Fruit fly (Drosophila melanogaster): Measurements from ENCODE around the gene rhea.

rhea gene

DNA sequence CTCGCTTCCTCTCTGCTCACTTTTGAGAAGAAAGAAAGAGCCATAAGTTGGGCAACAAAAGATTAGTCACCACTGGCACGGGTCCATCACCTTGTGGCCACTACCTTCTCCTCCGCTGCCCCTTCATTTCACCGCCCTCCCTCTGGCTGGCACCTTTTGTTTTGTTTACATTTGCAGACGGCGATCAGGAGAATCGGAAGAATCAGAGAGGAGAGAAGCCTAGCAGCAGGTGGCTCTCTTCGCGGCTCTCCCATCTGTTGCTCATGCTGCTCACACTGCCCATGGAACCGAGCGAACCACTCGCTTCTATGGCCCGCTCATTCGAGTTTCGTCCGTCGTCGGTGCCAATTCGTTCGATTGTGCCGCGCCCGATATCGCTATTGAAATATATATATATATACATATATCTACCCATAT is 1.6 kb downstream of the rhea start:
- TF ChIP-seq CG8478 (optimal IDR thresholded peaks at IDR 0.05) (no peak), psq (optimal IDR thresholded peaks at IDR 0.05) (no peak), usp (GFP tag; optimal IDR thresholded peaks at IDR 0.05) (no peak), EcR (GFP tag; optimal IDR thresholded peaks at IDR 0.05) (peak; percentile 44 to 60)

DNA sequence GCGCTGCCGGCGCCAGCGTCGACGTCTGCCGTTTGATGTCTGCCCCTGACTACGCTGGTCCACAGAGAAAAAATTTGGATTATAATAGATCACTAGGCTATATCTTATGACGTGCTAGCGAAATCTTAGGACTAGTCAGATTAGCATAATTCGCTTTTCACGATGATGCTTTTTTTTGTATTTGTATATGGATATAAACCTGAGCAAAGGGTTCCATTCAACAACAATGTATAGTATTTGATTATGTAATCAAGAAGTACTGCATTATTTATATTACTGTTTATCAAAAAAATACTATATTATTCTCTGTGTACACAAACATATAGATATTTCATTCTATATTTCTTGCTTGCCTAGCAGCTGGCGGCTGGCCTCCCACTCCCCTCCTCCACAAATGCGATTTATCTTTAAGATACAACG is 2.3 kb downstream of the rhea start:
- no peak for TF ChIP-seq CG8478 (optimal IDR thresholded peaks at IDR 0.05)
- no peak for TF ChIP-seq psq (optimal IDR thresholded peaks at IDR 0.05)
- TF ChIP-seq usp (GFP tag; optimal IDR thresholded peaks at IDR 0.05) = no peak
- no peak for TF ChIP-seq EcR (GFP tag; optimal IDR thresholded peaks at IDR 0.05)
- TF ChIP-seq Dll (optimal IDR thresholded peaks at IDR 0.05) = no peak
- no peak for TF ChIP-seq pan (optimal IDR thresholded peaks at IDR 0.05)

DNA sequence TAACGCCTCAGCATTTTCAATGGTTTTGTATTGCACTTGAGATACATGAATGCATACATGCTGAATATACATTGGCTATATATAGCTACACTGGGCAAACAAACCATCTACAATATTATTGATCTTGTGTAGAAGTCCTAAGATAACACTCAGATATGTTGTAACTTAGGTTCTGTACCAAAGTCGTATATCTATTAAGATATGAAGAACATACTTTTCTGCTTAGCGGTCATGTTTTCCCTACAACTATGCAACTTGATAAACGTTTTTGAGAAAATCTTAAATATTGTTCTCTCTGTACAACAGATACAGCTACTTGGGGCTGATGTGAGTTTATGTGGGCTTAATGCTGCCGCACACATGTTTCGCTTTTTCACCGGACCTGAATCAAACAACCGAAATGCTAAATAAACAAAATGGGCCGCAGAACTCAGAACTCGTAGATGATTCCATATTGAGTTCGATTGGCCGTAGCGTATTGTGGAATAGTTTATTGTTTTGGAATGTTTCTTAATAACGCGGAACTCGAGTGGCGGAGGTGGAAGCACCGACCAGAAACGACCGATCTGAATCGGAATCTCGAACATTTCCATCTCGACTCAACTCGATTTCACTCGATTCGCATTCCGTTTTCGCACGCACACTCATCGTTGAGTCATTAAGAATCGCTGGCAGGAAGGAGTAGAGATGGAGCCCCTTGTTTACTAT is 4.5 kb downstream of the rhea start:
- no peak for TF ChIP-seq psq (optimal IDR thresholded peaks at IDR 0.05)
- TF ChIP-seq CG8478 (optimal IDR thresholded peaks at IDR 0.05) = no peak
- TF ChIP-seq EcR (GFP tag; optimal IDR thresholded peaks at IDR 0.05) = no peak
- TF ChIP-seq usp (GFP tag; optimal IDR thresholded peaks at IDR 0.05) = no peak
- no peak for TF ChIP-seq pan (optimal IDR thresholded peaks at IDR 0.05)
- TF ChIP-seq Dll (optimal IDR thresholded peaks at IDR 0.05) = no peak

DNA sequence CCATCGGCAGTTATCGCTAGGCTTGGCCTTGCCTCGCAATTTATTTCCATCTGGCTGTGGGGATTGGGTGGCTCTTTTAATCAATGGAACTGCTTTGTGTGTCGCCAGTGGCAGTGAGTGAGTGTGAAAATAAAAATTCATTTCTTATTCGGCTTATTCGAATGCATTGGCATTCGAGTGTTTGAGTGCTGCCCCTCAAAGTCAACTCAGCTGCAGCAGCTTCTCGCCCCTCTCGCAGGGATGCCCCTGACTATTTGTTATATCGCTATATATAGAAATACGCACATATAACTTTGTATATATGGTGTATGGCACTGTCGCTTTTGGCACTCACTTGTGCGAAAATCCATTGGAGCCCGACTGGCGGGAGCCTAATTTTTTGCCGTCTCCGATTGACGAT is 6.0 kb downstream of the rhea start:
- TF ChIP-seq EcR (GFP tag; optimal IDR thresholded peaks at IDR 0.05) (no peak), usp (GFP tag; optimal IDR thresholded peaks at IDR 0.05) (no peak), pan (optimal IDR thresholded peaks at IDR 0.05) (no peak), CG8478 (optimal IDR thresholded peaks at IDR 0.05) (no peak), psq (optimal IDR thresholded peaks at IDR 0.05) (no peak), Dll (optimal IDR thresholded peaks at IDR 0.05) (no peak)

DNA sequence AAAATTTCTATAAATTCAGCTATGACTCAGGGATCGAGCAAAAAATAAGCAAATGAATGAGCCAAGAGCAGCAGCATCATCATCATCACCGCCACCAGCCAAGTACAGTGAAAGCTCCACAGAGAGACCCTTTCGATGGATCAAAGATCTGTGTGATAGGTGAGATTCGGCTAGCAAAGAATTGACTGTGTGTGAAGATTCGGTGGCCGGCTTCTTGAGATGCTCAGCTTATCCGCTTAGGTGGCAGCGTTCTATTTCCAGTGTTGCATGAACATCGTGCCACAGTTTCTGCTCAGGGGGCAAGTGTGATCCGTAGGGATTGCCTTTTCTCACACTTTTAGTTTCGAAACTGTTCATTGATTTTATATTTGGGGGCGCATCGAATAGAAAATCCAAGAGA is 8.3 kb downstream of the rhea start:
- TF ChIP-seq psq (optimal IDR thresholded peaks at IDR 0.05) = no peak
- TF ChIP-seq EcR (GFP tag; optimal IDR thresholded peaks at IDR 0.05) = no peak
- TF ChIP-seq CG8478 (optimal IDR thresholded peaks at IDR 0.05) = no peak
- no peak for TF ChIP-seq usp (GFP tag; optimal IDR thresholded peaks at IDR 0.05)
- TF ChIP-seq pan (optimal IDR thresholded peaks at IDR 0.05) = no peak
- TF ChIP-seq Dll (optimal IDR thresholded peaks at IDR 0.05) = no peak

DNA sequence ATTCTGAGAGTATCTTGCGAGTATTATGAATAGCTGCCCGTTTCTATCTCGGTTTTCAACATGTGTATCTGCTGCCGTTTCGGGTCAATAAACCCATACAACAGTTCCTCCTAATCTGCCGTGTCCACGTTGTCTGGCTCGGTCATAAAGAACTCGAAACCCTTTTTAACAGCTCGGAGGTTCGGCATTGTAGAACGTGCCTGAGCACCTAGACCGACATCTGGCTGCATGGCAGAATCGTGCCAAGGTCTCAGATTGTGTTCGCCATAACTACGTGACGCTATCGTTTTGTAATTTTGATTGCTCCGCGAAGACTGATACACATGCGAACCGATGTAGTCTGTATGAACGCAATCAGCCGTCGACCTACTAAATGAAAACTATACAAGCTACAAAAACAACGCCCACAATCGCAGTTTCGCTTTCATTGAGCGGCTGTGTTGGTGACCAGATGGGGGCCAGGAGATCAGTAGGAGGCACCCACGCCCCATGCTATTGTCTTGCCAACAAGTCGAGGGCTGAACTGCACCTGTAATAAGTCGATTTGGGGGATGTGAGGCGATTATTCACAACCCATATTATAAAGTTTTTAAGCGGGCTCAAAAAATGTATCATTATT is 9.3 kb downstream of the rhea start:
- TF ChIP-seq Dll (optimal IDR thresholded peaks at IDR 0.05) (no peak), psq (optimal IDR thresholded peaks at IDR 0.05) (no peak), EcR (GFP tag; optimal IDR thresholded peaks at IDR 0.05) (peak in 1 of 2 experiments; percentile 53), pan (optimal IDR thresholded peaks at IDR 0.05) (no peak), usp (GFP tag; optimal IDR thresholded peaks at IDR 0.05) (no peak), CG8478 (optimal IDR thresholded peaks at IDR 0.05) (no peak)

DNA sequence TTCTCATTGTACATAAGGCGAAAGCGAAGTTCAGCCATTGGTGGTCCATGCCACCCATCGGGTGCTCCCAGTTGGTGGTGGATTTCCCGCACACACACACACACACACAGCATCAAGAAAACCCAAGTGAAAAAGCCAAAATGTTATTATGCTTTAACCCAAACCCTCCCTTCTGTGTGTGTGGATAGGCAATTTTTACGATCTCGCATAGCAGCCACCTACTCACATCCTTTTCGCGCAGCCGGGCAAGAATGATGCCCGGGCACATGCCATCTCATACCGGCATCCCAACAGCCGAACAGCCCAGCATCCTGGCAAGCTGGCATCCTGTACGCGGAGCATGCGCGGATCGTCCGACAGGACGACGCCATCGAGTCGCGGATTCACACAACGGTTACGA is 12.2 kb downstream of the rhea start:
- TF ChIP-seq CG8478 (optimal IDR thresholded peaks at IDR 0.05) (no peak), psq (optimal IDR thresholded peaks at IDR 0.05) (no peak), EcR (GFP tag; optimal IDR thresholded peaks at IDR 0.05) (no peak), Dll (optimal IDR thresholded peaks at IDR 0.05) (no peak), pan (optimal IDR thresholded peaks at IDR 0.05) (no peak), usp (GFP tag; optimal IDR thresholded peaks at IDR 0.05) (no peak)

DNA sequence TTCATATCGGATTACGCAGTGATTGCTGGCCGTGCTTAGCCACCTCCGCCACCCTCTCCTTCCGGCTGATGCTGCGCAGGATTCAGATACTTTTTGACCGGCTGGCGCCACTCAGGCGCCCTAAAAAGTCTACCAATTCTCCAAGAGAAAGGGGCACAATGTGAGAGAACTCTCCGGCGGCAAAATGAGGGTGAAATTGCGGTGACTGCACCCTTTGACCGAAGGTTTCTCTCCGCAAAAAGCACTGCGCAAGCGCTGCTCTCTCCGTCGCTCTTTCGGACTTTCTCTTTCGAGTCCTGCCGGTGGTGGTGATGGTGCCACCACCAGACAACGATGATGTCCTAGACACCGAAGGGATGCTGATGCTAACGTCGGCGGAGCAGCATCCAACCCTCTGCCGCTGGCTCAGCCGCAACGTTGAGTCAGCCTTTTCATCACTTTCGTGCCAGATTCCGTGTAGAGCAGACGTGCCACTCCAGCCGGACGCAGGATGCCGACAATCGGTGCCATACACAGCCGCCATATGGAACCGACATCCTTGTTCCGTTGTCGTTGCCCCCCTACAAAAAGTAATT is 15.0 kb downstream of the rhea start:
- no peak for TF ChIP-seq CG8478 (optimal IDR thresholded peaks at IDR 0.05)
- TF ChIP-seq EcR (GFP tag; optimal IDR thresholded peaks at IDR 0.05) = no peak
- no peak for TF ChIP-seq pan (optimal IDR thresholded peaks at IDR 0.05)
- TF ChIP-seq psq (optimal IDR thresholded peaks at IDR 0.05) = no peak

DNA sequence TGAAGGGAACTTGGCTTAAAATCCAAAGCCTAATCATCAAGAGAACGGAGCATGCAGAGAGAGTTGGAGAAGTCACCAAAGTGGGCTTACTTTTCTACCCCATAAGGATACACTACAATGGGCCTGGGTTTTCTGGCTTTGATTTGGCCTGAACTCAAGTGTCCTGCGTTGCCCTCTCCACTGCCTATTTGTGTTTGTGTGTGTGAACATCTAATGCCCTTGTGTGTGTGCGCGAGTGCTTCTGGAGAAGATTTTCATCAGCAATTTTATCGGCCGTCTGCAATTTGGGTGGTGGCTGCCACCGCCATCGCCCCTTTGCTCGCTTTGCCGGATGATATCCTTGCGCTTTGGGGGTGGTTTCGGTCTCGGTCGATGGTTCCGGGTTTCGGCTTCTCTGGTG is 15.8 kb downstream of the rhea start:
- TF ChIP-seq pan (optimal IDR thresholded peaks at IDR 0.05) = no peak
- TF ChIP-seq psq (optimal IDR thresholded peaks at IDR 0.05) = no peak
- TF ChIP-seq Dll (optimal IDR thresholded peaks at IDR 0.05) = no peak
- TF ChIP-seq CG8478 (optimal IDR thresholded peaks at IDR 0.05) = no peak
- no peak for TF ChIP-seq EcR (GFP tag; optimal IDR thresholded peaks at IDR 0.05)
- TF ChIP-seq usp (GFP tag; optimal IDR thresholded peaks at IDR 0.05) = no peak

DNA sequence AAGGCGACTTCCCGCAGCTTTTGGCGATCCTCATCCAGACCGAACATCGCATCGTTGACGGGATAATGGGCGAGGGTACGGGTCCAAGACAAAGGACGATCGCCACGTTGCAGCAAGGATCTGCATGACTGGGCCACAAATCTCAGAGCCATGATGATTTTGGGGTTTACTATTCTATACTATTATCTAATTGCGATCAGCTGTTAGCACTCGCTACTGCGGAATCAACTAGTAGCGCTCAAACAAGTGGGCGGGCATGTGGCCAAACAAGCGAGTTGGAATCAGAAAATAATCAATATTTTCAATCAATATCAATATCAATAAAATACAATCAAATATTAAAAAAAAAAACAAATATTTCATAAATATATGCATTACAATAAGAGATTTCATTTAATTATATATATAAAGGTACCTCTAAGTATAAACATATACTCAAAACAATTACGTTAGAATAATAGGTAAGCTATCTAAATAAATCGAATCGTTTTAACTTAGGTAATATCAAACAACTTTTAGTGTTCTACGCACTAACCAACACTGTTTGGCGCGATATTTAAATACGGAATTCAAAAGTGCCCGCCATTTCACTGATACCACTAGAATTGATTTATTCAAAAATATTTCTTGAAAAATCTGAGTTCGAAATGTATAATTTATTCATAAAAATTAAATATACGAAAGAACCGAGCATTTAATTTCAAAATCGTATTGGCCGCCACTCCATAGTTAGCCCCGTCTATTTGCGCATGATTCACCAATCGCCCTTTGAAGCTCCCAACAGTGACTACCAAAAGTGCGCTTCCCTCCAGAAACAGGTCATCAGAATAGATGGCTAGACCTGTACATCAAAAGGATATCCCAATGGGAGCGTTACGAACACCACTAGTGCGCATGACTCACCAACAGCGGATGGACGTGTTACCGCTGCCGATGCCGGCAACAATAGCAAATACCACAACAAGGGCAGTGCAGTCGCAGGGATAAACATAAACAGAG is 31.3 kb downstream of the rhea start, which contains the start of the genes CG6638 and CG43078:
TSS of gene CG6638 (minus strand) at position 235 of the 999 bp plus-strand sequence.
TSS of gene CG43078 (plus strand) at position 965 of the 999 bp plus-strand sequence.
- TF ChIP-seq CG8478 (optimal IDR thresholded peaks at IDR 0.05) = no peak
- no peak for TF ChIP-seq psq (optimal IDR thresholded peaks at IDR 0.05)
- no peak for TF ChIP-seq Dll (optimal IDR thresholded peaks at IDR 0.05)
- no peak for TF ChIP-seq usp (GFP tag; optimal IDR thresholded peaks at IDR 0.05)
- TF ChIP-seq EcR (GFP tag; optimal IDR thresholded peaks at IDR 0.05) = no peak
- no peak for TF ChIP-seq pan (optimal IDR thresholded peaks at IDR 0.05)

DNA sequence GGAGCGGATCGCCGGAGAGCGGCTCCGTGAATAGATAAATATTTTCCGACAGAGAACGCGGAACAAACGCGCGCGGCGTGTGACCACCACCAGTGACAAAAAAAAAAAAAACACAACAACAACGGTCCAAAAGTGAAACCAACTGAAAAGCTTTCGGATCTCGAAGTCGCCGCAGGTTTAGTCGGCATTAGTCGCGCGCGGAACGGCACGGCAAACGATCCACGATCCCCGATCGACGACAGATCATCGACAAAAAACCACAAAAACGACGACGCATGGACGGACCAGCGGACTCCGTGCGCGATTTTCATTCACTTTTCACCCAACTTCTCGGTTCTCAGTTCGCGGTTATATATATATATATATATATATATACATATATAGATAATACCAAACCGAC is 33.7 kb downstream of the rhea start:
- TF ChIP-seq Dll (optimal IDR thresholded peaks at IDR 0.05) = no peak
